Worm (Caenorhabditis elegans) whole organism, late embryonic: ENCODE results near the gene del-1.

Experiments used
- C08G9.2 ChIP-seq: sonication (generic microtip); optimal IDR thresholded peaks from 2 replicates; lab custom pipeline; 2016; ENCODE audit warnings: mild to moderate bottlenecking, missing genetic modification characterization, moderate library complexity, missing compliant biosample characterization
- F13H6.1 ChIP-seq: sonication (generic microtip); optimal IDR thresholded peaks from 2 replicates; lab custom pipeline; 2016; ENCODE audit warnings: missing genetic modification characterization, missing compliant biosample characterization
- K02D7.2 ChIP-seq: sonication (generic microtip); optimal IDR thresholded peaks from 2 replicates; lab custom pipeline; 2017; ENCODE audit warnings: mild to moderate bottlenecking, missing genetic modification characterization, missing compliant biosample characterization
- K09A11.1 ChIP-seq: sonication (generic microtip); optimal IDR thresholded peaks from 2 replicates; lab custom pipeline; 2017; ENCODE audit warnings: antibody characterized with exemption, mild to moderate bottlenecking, missing genetic modification characterization, missing compliant biosample characterization; ENCODE audit not compliant: insufficient read depth
- Y22D7AL.16 ChIP-seq: sonication (generic microtip); optimal IDR thresholded peaks from 2 replicates; lab custom pipeline; 2016; ENCODE audit warnings: missing genetic modification characterization, missing compliant biosample characterization
- ahr-1 ChIP-seq: sonication (generic microtip); optimal IDR thresholded peaks from 2 replicates; lab custom pipeline; 2016; ENCODE audit warnings: missing genetic modification characterization, missing compliant biosample characterization
- ceh-19 ChIP-seq: fragments of 200-800 bp; sonication (Bioruptor generic); optimal IDR thresholded peaks from 2 replicates; lab custom pipeline; 2018; ENCODE audit warnings: mild to moderate bottlenecking, missing genetic modification characterization, missing compliant biosample characterization
- ceh-2 ChIP-seq: sonication (generic microtip); optimal IDR thresholded peaks from 2 replicates; lab custom pipeline; 2016; ENCODE audit warnings: missing genotype, missing genetic modification characterization, missing compliant biosample characterization
- ceh-22 ChIP-seq: sonication (generic microtip); optimal IDR thresholded peaks from 2 replicates; lab custom pipeline; 2017; ENCODE audit warnings: missing biosample characterization, missing genetic modification characterization
- ceh-31 ChIP-seq: sonication (generic microtip); optimal IDR thresholded peaks from 2 replicates; lab custom pipeline; 2016; ENCODE audit warnings: missing genetic modification characterization, missing compliant biosample characterization
- ceh-34 ChIP-seq: sonication (generic microtip); optimal IDR thresholded peaks from 2 replicates; lab custom pipeline; 2016; ENCODE audit warnings: mild to moderate bottlenecking, missing genetic modification characterization, missing compliant biosample characterization
- ceh-45 ChIP-seq: fragments of 200-800 bp; sonication (Bioruptor generic); IDR thresholded peaks from 2 replicates; pipeline ENCODE4 v1.3.6; 2022; ENCODE audit warnings: missing genetic modification reagents, missing genetic modification characterization, missing compliant biosample characterization
- ceh-6 ChIP-seq: fragments of 200-800 bp; sonication (Bioruptor generic); optimal IDR thresholded peaks from 2 replicates; lab custom pipeline; 2018; ENCODE audit warnings: mild to moderate bottlenecking, missing genetic modification characterization, missing compliant biosample characterization
- ceh-9 ChIP-seq: sonication (generic microtip); optimal IDR thresholded peaks from 2 replicates; lab custom pipeline; 2016; ENCODE audit warnings: mild to moderate bottlenecking, missing genetic modification characterization, inconsistent platforms, missing compliant biosample characterization
- che-1 ChIP-seq: sonication (generic microtip); optimal IDR thresholded peaks from 2 replicates; lab custom pipeline; 2016; ENCODE audit warnings: mild to moderate bottlenecking, missing genetic modification characterization, missing compliant biosample characterization
- dve-1 ChIP-seq: sonication (generic microtip); optimal IDR thresholded peaks from 2 replicates; lab custom pipeline; 2017; ENCODE audit warnings: antibody characterized with exemption, mild to moderate bottlenecking, missing genetic modification characterization, missing compliant biosample characterization
- ets-4 ChIP-seq: sonication (generic microtip); optimal IDR thresholded peaks from 2 replicates; lab custom pipeline; 2016; ENCODE audit warnings: missing genetic modification characterization, missing compliant biosample characterization
- eyg-1 ChIP-seq: sonication (generic microtip); optimal IDR thresholded peaks from 2 replicates; lab custom pipeline; 2016; ENCODE audit warnings: missing genotype, missing genetic modification characterization, missing compliant biosample characterization
- fax-1 ChIP-seq: sonication (generic microtip); optimal IDR thresholded peaks from 2 replicates; lab custom pipeline; 2016; ENCODE audit warnings: missing genotype, missing genetic modification characterization, missing compliant biosample characterization
- gmeb-2 ChIP-seq: sonication (generic microtip); optimal IDR thresholded peaks from 2 replicates; lab custom pipeline; 2016; ENCODE audit warnings: missing genetic modification characterization, inconsistent platforms, missing compliant biosample characterization
- hlh-13 ChIP-seq: fragments of 200-800 bp; sonication (Bioruptor generic); optimal IDR thresholded peaks from 2 replicates; lab custom pipeline; 2018; ENCODE audit warnings: mild to moderate bottlenecking, missing genetic modification characterization, missing compliant biosample characterization
- hlh-15 ChIP-seq: sonication (generic microtip); optimal IDR thresholded peaks from 2 replicates; lab custom pipeline; 2016; ENCODE audit warnings: missing genetic modification characterization, missing compliant biosample characterization
- hlh-6 ChIP-seq: sonication (generic microtip); optimal IDR thresholded peaks from 2 replicates; lab custom pipeline; 2016; ENCODE audit warnings: missing genotype, missing genetic modification characterization, missing compliant biosample characterization
- lim-6 ChIP-seq: sonication (generic microtip); optimal IDR thresholded peaks from 2 replicates; lab custom pipeline; 2016; ENCODE audit warnings: missing genetic modification characterization, missing compliant biosample characterization
- madf-2 ChIP-seq: sonication (generic microtip); optimal IDR thresholded peaks from 2 replicates; lab custom pipeline; 2017; ENCODE audit warnings: missing genetic modification characterization, missing compliant biosample characterization
- mec-3 ChIP-seq: sonication (generic microtip); optimal IDR thresholded peaks from 2 replicates; lab custom pipeline; 2016; ENCODE audit warnings: borderline replicate concordance, missing genetic modification characterization, missing compliant biosample characterization
- nfya-1 ChIP-seq: sonication (generic microtip); optimal IDR thresholded peaks from 2 replicates; lab custom pipeline; 2017; ENCODE audit warnings: missing genetic modification characterization, mild to moderate bottlenecking, missing compliant biosample characterization, antibody characterized with exemption, moderate library complexity
- nhr-11 ChIP-seq: fragments of 150-350 bp; optimal IDR thresholded peaks from 2 replicates; lab custom pipeline; 2014; ENCODE audit warnings: missing biosample characterization, missing genetic modification characterization
- nhr-232 ChIP-seq: sonication (generic microtip); optimal IDR thresholded peaks from 2 replicates; lab custom pipeline; 2016; ENCODE audit warnings: missing genetic modification characterization, missing compliant biosample characterization
- npax-4 ChIP-seq: sonication (generic microtip); optimal IDR thresholded peaks from 2 replicates; lab custom pipeline; 2016; ENCODE audit warnings: missing genetic modification characterization, missing compliant biosample characterization
- pag-3 ChIP-seq: sonication (generic microtip); optimal IDR thresholded peaks from 2 replicates; lab custom pipeline; 2016; ENCODE audit warnings: missing compliant biosample characterization, missing genetic modification characterization, borderline replicate concordance
- pat-9 ChIP-seq: fragments of 200-800 bp; sonication (Bioruptor generic); optimal IDR thresholded peaks from 2 replicates; lab custom pipeline; 2018; ENCODE audit warnings: mild to moderate bottlenecking, missing genetic modification characterization, moderate library complexity, missing compliant biosample characterization
- ref-2 ChIP-seq: sonication (generic microtip); optimal IDR thresholded peaks from 2 replicates; lab custom pipeline; 2016; ENCODE audit warnings: missing genetic modification characterization, missing compliant biosample characterization
- rnt-1 ChIP-seq: sonication (generic microtip); optimal IDR thresholded peaks from 2 replicates; lab custom pipeline; 2016; ENCODE audit warnings: missing genetic modification characterization, missing compliant biosample characterization
- sox-2 ChIP-seq: fragments of 200-800 bp; sonication (Bioruptor generic); IDR thresholded peaks from 2 replicates; pipeline ENCODE4 v1.3.6; 2022; ENCODE audit warnings: missing genetic modification reagents, missing genetic modification characterization, missing compliant biosample characterization
- tbx-2 ChIP-seq: sonication (generic microtip); optimal IDR thresholded peaks from 2 replicates; lab custom pipeline; 2016; ENCODE audit warnings: missing genetic modification characterization, missing compliant biosample characterization
- tbx-7 ChIP-seq: sonication (generic microtip); optimal IDR thresholded peaks from 2 replicates; lab custom pipeline; 2016; ENCODE audit warnings: missing genotype, missing genetic modification characterization, missing compliant biosample characterization
- zip-5 ChIP-seq: sonication (generic microtip); optimal IDR thresholded peaks from 2 replicates; lab custom pipeline; 2016; ENCODE audit warnings: missing genetic modification characterization, missing compliant biosample characterization

del-1 gene

DNA sequence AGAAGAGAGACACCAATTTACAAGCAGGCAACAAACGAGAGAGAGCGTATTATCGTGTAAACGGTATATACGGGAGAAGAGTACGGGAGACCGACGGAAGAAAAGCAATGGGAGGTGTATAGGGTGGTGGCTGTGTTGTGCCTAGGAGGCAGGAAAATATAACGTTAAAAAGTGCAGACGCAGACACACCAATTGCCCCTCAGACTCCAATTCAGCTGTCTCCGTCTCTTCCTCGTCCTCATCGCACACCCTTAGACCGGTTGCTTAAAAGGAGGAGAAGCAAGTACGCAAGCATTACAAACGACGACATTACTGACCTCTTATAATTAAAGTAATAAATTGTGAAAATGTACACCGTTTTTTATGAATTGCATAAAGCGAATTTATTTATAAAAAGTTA lies 44.5 kb downstream of the del-1 start (continued):
- TF ChIP-seq eyg-1 (tag; lab: Kevin White, UChicago) (no peak), ceh-9 (tag; lab: Kevin White, UChicago) (no peak), hlh-15 (tag; lab: Kevin White, UChicago) (no peak), ets-4 (tag; lab: Kevin White, UChicago) (peak; percentile 32), K02D7.2 (no peak), pat-9 (tag; lab: Kevin White, UChicago) (no peak), che-1 (tag; lab: Kevin White, UChicago) (peak; percentile 7), ceh-31 (peak; percentile 87), Y22D7AL.16 (tag; lab: Kevin White, UChicago) (no peak), zip-5 (tag; lab: Kevin White, UChicago) (no peak), sox-2 (GFP tag; lab: Robert Waterston, UW) (no peak), ceh-34 (tag; lab: Kevin White, UChicago) (peak; percentile 64), gmeb-2 (no peak), ahr-1 (tag; lab: Kevin White, UChicago) (peak; percentile 5), ceh-19 (GFP tag; lab: Kevin White, UChicago) (peak; percentile 60), ceh-45 (GFP tag; lab: Robert Waterston, UW) (no peak), hlh-6 (tag; lab: Kevin White, UChicago) (no peak), ceh-6 (GFP tag; lab: Kevin White, UChicago) (no peak), hlh-13 (GFP tag; lab: Kevin White, UChicago) (no peak), C08G9.2 (tag; lab: Kevin White, UChicago) (no peak)

- no peak for TF ChIP-seq mec-3 (tag; lab: Kevin White, UChicago)
- TF ChIP-seq ceh-34 (tag; lab: Kevin White, UChicago) = no peak
- TF ChIP-seq lim-6 = no peak
- no peak for TF ChIP-seq pag-3 (tag; lab: Kevin White, UChicago)
- TF ChIP-seq eyg-1 (tag; lab: Kevin White, UChicago) = no peak
- TF ChIP-seq madf-2 (tag; lab: Kevin White, UChicago) = no peak
- TF ChIP-seq sox-2 (GFP tag; lab: Robert Waterston, UW) = no peak
- no peak for TF ChIP-seq nhr-11 (tag; lab: Kevin White, UChicago)
Measured at ce11 chrX:14313627-14314026, 45.7 kb downstream of the del-1 start, which contains the start of gene prx-1. Gene prx-1, plus strand, starts transcription at chrX:14313927.

ce11 chrX:14316132-14316531 lies 48.3 kb downstream of the del-1 start:
- TF ChIP-seq zip-5 (tag; lab: Kevin White, UChicago) = no peak
- no peak for TF ChIP-seq ceh-34 (tag; lab: Kevin White, UChicago)
- no peak for TF ChIP-seq ceh-2
- TF ChIP-seq C08G9.2 (tag; lab: Kevin White, UChicago) = no peak
- TF ChIP-seq pat-9 (tag; lab: Kevin White, UChicago) = no peak
- TF ChIP-seq fax-1 (tag; lab: Kevin White, UChicago) = no peak
- TF ChIP-seq ceh-22 (tag; lab: Kevin White, UChicago) = no peak
- no peak for TF ChIP-seq npax-4 (tag; lab: Kevin White, UChicago)
- TF ChIP-seq ceh-31 = no peak
- no peak for TF ChIP-seq nfya-1 (tag; lab: Kevin White, UChicago)
- no peak for TF ChIP-seq gmeb-2
- TF ChIP-seq K09A11.1 (tag; lab: Kevin White, UChicago) = no peak
- TF ChIP-seq, all 69 proteins: peak for 0

DNA sequence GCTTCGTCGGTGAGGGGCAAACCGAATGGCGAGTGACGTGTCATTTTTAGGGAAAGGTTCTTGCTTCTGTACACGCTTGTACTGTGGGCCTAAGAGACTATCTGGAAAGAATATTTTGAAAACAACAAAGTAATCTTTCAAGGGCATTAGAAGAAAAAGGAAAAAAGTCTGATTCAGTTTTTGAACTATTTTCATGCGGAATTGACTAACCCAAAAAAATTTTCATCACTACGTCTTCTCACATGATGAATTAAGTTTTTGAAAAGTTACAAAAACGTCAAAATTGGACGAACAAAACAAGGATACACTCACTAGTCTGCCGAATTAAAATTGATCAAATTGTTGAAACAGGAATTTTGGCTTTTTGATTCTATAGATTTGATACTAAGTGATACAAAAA lies 52.4 kb downstream of the del-1 start, which contains the start of gene C11H1.9:
C11H1.9 (minus strand) TSS at position 101 of the 400 bp plus-strand sequence.
- no peak for TF ChIP-seq ahr-1 (tag; lab: Kevin White, UChicago)
- no peak for TF ChIP-seq ceh-22 (tag; lab: Kevin White, UChicago)
- TF ChIP-seq tbx-7 (tag; lab: Kevin White, UChicago) = no peak
- no peak for TF ChIP-seq tbx-2 (tag; lab: Kevin White, UChicago)
- no peak for TF ChIP-seq mec-3 (tag; lab: Kevin White, UChicago)
- no peak for TF ChIP-seq C08G9.2 (tag; lab: Kevin White, UChicago)
- no peak for TF ChIP-seq zip-5 (tag; lab: Kevin White, UChicago)
- no peak for TF ChIP-seq nhr-232 (tag; lab: Kevin White, UChicago)
- no peak for TF ChIP-seq rnt-1 (tag; lab: Kevin White, UChicago)
- TF ChIP-seq hlh-15 (tag; lab: Kevin White, UChicago) = no peak
- TF ChIP-seq ceh-9 (tag; lab: Kevin White, UChicago) = no peak
- TF ChIP-seq ceh-31 = no peak
- TF ChIP-seq dve-1 (tag; lab: Kevin White, UChicago) = no peak
- no peak for TF ChIP-seq hlh-13 (GFP tag; lab: Kevin White, UChicago)
- no peak for TF ChIP-seq nhr-11 (tag; lab: Kevin White, UChicago)
- TF ChIP-seq ref-2 (tag; lab: Kevin White, UChicago) = no peak
- no peak for TF ChIP-seq eyg-1 (tag; lab: Kevin White, UChicago)
- TF ChIP-seq F13H6.1 (tag; lab: Kevin White, UChicago) = no peak
